Worm (Caenorhabditis elegans): Measurements from ENCODE around the gene Y22D7AL.9.

Y22D7AL.9 gene

ce11 chrIII:1657380-1657779, 43.5 kb upstream of the Y22D7AL.9 start, which contains the start of gene cht-4:
cht-4 (minus strand) TSS chrIII:1657480.
- no peak for TF ChIP-seq nhr-237 (tag; optimal IDR thresholded peaks at IDR 0.05)
- TF ChIP-seq ztf-4 (tag; optimal IDR thresholded peaks at IDR 0.05): no peak
- no peak for TF ChIP-seq nhr-28 (tag; optimal IDR thresholded peaks at IDR 0.05)
- TF ChIP-seq daf-12 (tag; optimal IDR thresholded peaks at IDR 0.05): no peak
- no peak for TF ChIP-seq aly-2 (tag; optimal IDR thresholded peaks at IDR 0.05)
- no peak for TF ChIP-seq egl-27 (tag; optimal IDR thresholded peaks at IDR 0.05)

- no peak for TF ChIP-seq nhr-76 (tag; optimal IDR thresholded peaks at IDR 0.05)
- TF ChIP-seq nhr-12 (tag; optimal IDR thresholded peaks at IDR 0.05): no peak
- TF ChIP-seq unc-62 (GFP tag; optimal IDR thresholded peaks at IDR 0.05): no peak
- TF ChIP-seq ZK546.5 (tag; optimal IDR thresholded peaks at IDR 0.05): no peak
- TF ChIP-seq unc-39 (tag; optimal IDR thresholded peaks at IDR 0.05): no peak
- no peak for TF ChIP-seq ceh-28 (tag; optimal IDR thresholded peaks at IDR 0.05)
Observed at ce11 chrIII:1652925-1653324, 39.1 kb upstream of the Y22D7AL.9 start.

- TF ChIP-seq ceh-28 (tag; optimal IDR thresholded peaks at IDR 0.05): no peak
- no peak for TF ChIP-seq tbx-2 (tag; optimal IDR thresholded peaks at IDR 0.05)
- TF ChIP-seq ztf-11 (tag; optimal IDR thresholded peaks at IDR 0.05): no peak
- TF ChIP-seq snpc-4 (tag; optimal IDR thresholded peaks at IDR 0.05): no peak
- TF ChIP-seq unc-39 (tag; optimal IDR thresholded peaks at IDR 0.05): no peak
- TF ChIP-seq ZK546.5 (tag; optimal IDR thresholded peaks at IDR 0.05): no peak
- no peak for TF ChIP-seq sea-2 (GFP tag; optimal IDR thresholded peaks at IDR 0.05)
- TF ChIP-seq nhr-67 (tag; optimal IDR thresholded peaks at IDR 0.05): no peak
- TF ChIP-seq egl-27 (tag; optimal IDR thresholded peaks at IDR 0.05): no peak
- no peak for TF ChIP-seq fos-1 (tag; optimal IDR thresholded peaks at IDR 0.05)
- TF ChIP-seq mml-1 (tag; optimal IDR thresholded peaks at IDR 0.05): no peak
Observed at ce11 chrIII:1652181-1652580, 38.3 kb upstream of the Y22D7AL.9 start, which contains the start of gene Y22D7AL.1. Y22D7AL.1 (plus strand) TSS chrIII:1652481.

ce11 chrIII:1641163-1641562, 27.3 kb upstream of the Y22D7AL.9 start, which contains the start of gene Y22D7AL.3:
Y22D7AL.3 (plus strand) TSS chrIII:1641463.
- no peak for TF ChIP-seq nhr-28 (tag; optimal IDR thresholded peaks at IDR 0.05)
- TF ChIP-seq elt-1 (tag; optimal IDR thresholded peaks at IDR 0.05): no peak
- no peak for TF ChIP-seq egl-27 (tag; optimal IDR thresholded peaks at IDR 0.05)
- TF ChIP-seq snpc-4 (tag; optimal IDR thresholded peaks at IDR 0.05): no peak
- TF ChIP-seq nhr-23 (tag; optimal IDR thresholded peaks at IDR 0.05): no peak
- no peak for TF ChIP-seq nhr-43 (tag; optimal IDR thresholded peaks at IDR 0.05; ENCODE audit: poor library complexity, severe bottlenecking)
- TF ChIP-seq daf-12 (tag; optimal IDR thresholded peaks at IDR 0.05): no peak
- no peak for TF ChIP-seq nhr-12 (tag; optimal IDR thresholded peaks at IDR 0.05)
- TF ChIP-seq elt-2 (tag; optimal IDR thresholded peaks at IDR 0.05): no peak
- no peak for TF ChIP-seq lsy-12 (tag; optimal IDR thresholded peaks at IDR 0.05)
- no peak for TF ChIP-seq jun-1 (tag; optimal IDR thresholded peaks at IDR 0.05)
- no peak for TF ChIP-seq hmg-11 (tag; optimal IDR thresholded peaks at IDR 0.05)
- TF ChIP-seq nhr-25 (tag; optimal IDR thresholded peaks at IDR 0.05): no peak
- no peak for TF ChIP-seq nhr-11 (tag; optimal IDR thresholded peaks at IDR 0.05)
- TF ChIP-seq nhr-67 (tag; optimal IDR thresholded peaks at IDR 0.05): no peak
- no peak for TF ChIP-seq aly-2 (tag; optimal IDR thresholded peaks at IDR 0.05)
- no peak for TF ChIP-seq ZK546.5 (tag; optimal IDR thresholded peaks at IDR 0.05)
- no peak for TF ChIP-seq elt-3 (tag; optimal IDR thresholded peaks at IDR 0.05)
- TF ChIP-seq unc-39 (tag; optimal IDR thresholded peaks at IDR 0.05): no peak
- no peak for TF ChIP-seq zag-1 (tag; optimal IDR thresholded peaks at IDR 0.05)

- no peak for TF ChIP-seq nhr-12 (tag; optimal IDR thresholded peaks at IDR 0.05)
- no peak for TF ChIP-seq elt-1 (tag; optimal IDR thresholded peaks at IDR 0.05)
- no peak for TF ChIP-seq ceh-9 (tag; optimal IDR thresholded peaks at IDR 0.05)
- TF ChIP-seq nfya-1 (tag; optimal IDR thresholded peaks at IDR 0.05; ENCODE audit: insufficient read depth): no peak
- no peak for TF ChIP-seq fkh-10 (GFP tag; optimal IDR thresholded peaks at IDR 0.05)
- TF ChIP-seq R02D3.7 (tag; optimal IDR thresholded peaks at IDR 0.05): no peak
- TF ChIP-seq lin-39 (tag; optimal IDR thresholded peaks at IDR 0.05): no peak
Observed at ce11 chrIII:1638345-1638744, 24.5 kb upstream of the Y22D7AL.9 start.
